Worm (Caenorhabditis elegans) whole organism, young adult: ENCODE measurements around the gene ceh-14.

Source experiments
- B0336.3 ChIP-seq: fragments of 200-800 bp; sonication (Bioruptor generic); IDR thresholded peaks from 2 replicates; pipeline ENCODE4 v1.3.6; 2022; ENCODE audit warnings: missing genetic modification characterization, missing compliant biosample characterization
- F57A8.1 ChIP-seq: fragments of 200-800 bp; sonication (Bioruptor generic); optimal IDR thresholded peaks from 2 replicates; lab custom pipeline; 2018; ENCODE audit warnings: mild to moderate bottlenecking, missing genetic modification characterization, moderate library complexity, missing compliant biosample characterization
- Y67H2A.10 ChIP-seq: fragments of 200-800 bp; sonication (Bioruptor generic); conservative IDR thresholded peaks from 2 replicates; pipeline ENCODE4 v1.3.6; 2022; ENCODE audit warnings: missing genetic modification reagents, missing genetic modification characterization, missing compliant biosample characterization
- Y79H2A.3 ChIP-seq: fragments of 200-800 bp; sonication (Bioruptor generic); conservative IDR thresholded peaks from 2 replicates; pipeline ENCODE4 v1.3.6; 2022; ENCODE audit warnings: missing genetic modification reagents, missing genetic modification characterization, missing compliant biosample characterization
- akir-1 ChIP-seq: fragments of 200-800 bp; sonication (Bioruptor generic); optimal IDR thresholded peaks from 2 replicates; lab custom pipeline; 2018; ENCODE audit warnings: mild to moderate bottlenecking, missing genetic modification characterization, moderate library complexity, missing compliant biosample characterization
- ama-1 ChIP-seq, 3 experiments: fragments of 150-350 bp in 1 of 3; sonication (generic microtip) in 2 of 3; optimal IDR thresholded peaks; 2 replicates each; lab custom pipeline; 2014 to 2018; ENCODE audit warnings: missing biosample characterization in 2 of 3, missing genetic modification characterization in 2 of 3, missing genetic modification reagents in 2 of 3
- atf-7 ChIP-seq: sonication (generic microtip); optimal IDR thresholded peaks from 2 replicates; lab custom pipeline; 2017; ENCODE audit warnings: mild to moderate bottlenecking, missing genetic modification characterization, missing compliant biosample characterization
- cebp-1 ChIP-seq, 2 experiments: fragments of 200-800 bp in 1 of 2; sonication (Bioruptor generic) in 1 of 2; sonication (generic microtip) in 1 of 2; IDR thresholded peaks in 1 of 2; optimal IDR thresholded peaks in 1 of 2; 2 replicates each; pipeline versions ENCODE4 v1.3.6 to Lab custom; 2017 to 2022; ENCODE audit warnings: missing compliant biosample characterization in 2 of 2, missing genetic modification characterization in 2 of 2, mild to moderate bottlenecking in 1 of 2, missing genetic modification reagents in 1 of 2, moderate library complexity in 1 of 2
- ceh-40 ChIP-seq: fragments of 200-800 bp; sonication (Bioruptor generic); IDR thresholded peaks from 2 replicates; pipeline ENCODE4 v1.3.6; 2022; ENCODE audit warnings: missing genetic modification characterization, missing compliant biosample characterization
- ceh-79 ChIP-seq: sonication (generic microtip); optimal IDR thresholded peaks from 2 replicates; lab custom pipeline; 2017; ENCODE audit warnings: mild to moderate bottlenecking, missing genetic modification characterization, missing compliant biosample characterization
- ceh-91 ChIP-seq: fragments of 200-800 bp; sonication (Bioruptor generic); IDR thresholded peaks from 2 replicates; pipeline ENCODE4 v1.3.6; 2022; ENCODE audit warnings: missing genetic modification reagents, missing genetic modification characterization, missing compliant biosample characterization
- dpff-1 ChIP-seq: sonication (generic microtip); optimal IDR thresholded peaks from 2 replicates; lab custom pipeline; 2017; ENCODE audit warnings: mild to moderate bottlenecking, missing genetic modification characterization, missing compliant biosample characterization
- dpl-1 ChIP-seq: fragments of 150-350 bp; optimal IDR thresholded peaks from 2 replicates; lab custom pipeline; 2014; ENCODE audit warnings: missing biosample characterization, missing genetic modification reagents, missing genetic modification characterization
- egl-18 ChIP-seq: fragments of 200-800 bp; sonication (Bioruptor generic); IDR thresholded peaks from 2 replicates; pipeline ENCODE4 v1.3.6; 2022; ENCODE audit warnings: missing genetic modification reagents, missing genetic modification characterization, missing compliant biosample characterization
- egrh-3 ChIP-seq: fragments of 200-800 bp; sonication (Bioruptor generic); IDR thresholded peaks from 2 replicates; pipeline ENCODE4 v1.3.6; 2022; ENCODE audit warnings: missing genetic modification reagents, missing genetic modification characterization, missing compliant biosample characterization
- ets-4 ChIP-seq: fragments of 200-800 bp; sonication (Bioruptor generic); optimal IDR thresholded peaks from 2 replicates; lab custom pipeline; 2018; ENCODE audit warnings: mild to moderate bottlenecking, missing genetic modification characterization, missing compliant biosample characterization
- hrde-1 ChIP-seq: sonication (generic microtip); optimal IDR thresholded peaks from 2 replicates; lab custom pipeline; 2016; ENCODE audit warnings: missing genetic modification characterization, mild to moderate bottlenecking, missing compliant biosample characterization, moderate library complexity, missing genotype, missing genetic modification reagents, borderline replicate concordance
- let-526 ChIP-seq: fragments of 200-800 bp; sonication (Bioruptor generic); IDR thresholded peaks from 2 replicates; pipeline ENCODE4 v1.3.6; 2022; ENCODE audit warnings: missing genetic modification reagents, missing genetic modification characterization, missing compliant biosample characterization
- let-607 ChIP-seq, 2 experiments: fragments of 200-800 bp in 1 of 2; sonication (Bioruptor generic) in 1 of 2; sonication (generic microtip) in 1 of 2; optimal IDR thresholded peaks; 2 replicates each; lab custom pipeline; 2016 to 2018; ENCODE audit warnings: mild to moderate bottlenecking in 2 of 2, missing compliant biosample characterization in 2 of 2, missing genetic modification characterization in 2 of 2, moderate library complexity in 2 of 2, missing genotype in 1 of 2
- lin-35 ChIP-seq, 3 experiments: fragments of 150-350 bp in 2 of 3; sonication (generic microtip) in 1 of 3; optimal IDR thresholded peaks; 2 replicates each; lab custom pipeline; 2014 to 2018; ENCODE audit warnings: missing biosample characterization in 3 of 3, missing genetic modification characterization in 3 of 3, missing genetic modification reagents in 3 of 3
- lir-1 ChIP-seq: fragments of 200-800 bp; sonication (Bioruptor generic); conservative IDR thresholded peaks from 2 replicates; pipeline ENCODE4 v1.3.6; 2022; ENCODE audit warnings: missing genetic modification reagents, missing genetic modification characterization, missing compliant biosample characterization
- madf-6 ChIP-seq: fragments of 200-800 bp; sonication (Bioruptor generic); IDR thresholded peaks from 2 replicates; pipeline ENCODE4 v1.3.6; 2022; ENCODE audit warnings: missing genetic modification reagents, missing genetic modification characterization, missing compliant biosample characterization
- nfyb-1 ChIP-seq: fragments of 200-800 bp; sonication (Bioruptor generic); IDR thresholded peaks from 2 replicates; pipeline ENCODE4 v1.3.6; 2022; ENCODE audit warnings: missing genetic modification reagents, missing genetic modification characterization, missing compliant biosample characterization
- nhr-27 ChIP-seq: fragments of 200-800 bp; sonication (Bioruptor generic); optimal IDR thresholded peaks from 2 replicates; lab custom pipeline; 2018; ENCODE audit warnings: mild to moderate bottlenecking, missing genetic modification characterization, moderate library complexity, missing compliant biosample characterization
- nhr-80 ChIP-seq: sonication (generic microtip); optimal IDR thresholded peaks from 2 replicates; lab custom pipeline; 2016; ENCODE audit warnings: missing genetic modification characterization, missing compliant biosample characterization
- pbrm-1 ChIP-seq: fragments of 200-800 bp; sonication (Bioruptor generic); IDR thresholded peaks from 2 replicates; pipeline ENCODE4 v1.3.6; 2022; ENCODE audit warnings: missing genetic modification reagents, missing genetic modification characterization, missing compliant biosample characterization
- rpc-1 ChIP-seq, 2 experiments: fragments of 150-350 bp in 1 of 2; sonication (generic microtip) in 1 of 2; optimal IDR thresholded peaks; 2 replicates each; lab custom pipeline; 2014 to 2018; ENCODE audit warnings: missing biosample characterization in 1 of 2, missing genetic modification characterization in 1 of 2, missing genetic modification reagents in 1 of 2, missing genotype in 1 of 2
- somi-1 ChIP-seq: fragments of 200-800 bp; sonication (Bioruptor generic); optimal IDR thresholded peaks from 2 replicates; lab custom pipeline; 2018; ENCODE audit warnings: mild to moderate bottlenecking, missing genetic modification characterization, missing compliant biosample characterization
- tbx-9 ChIP-seq: sonication (generic microtip); optimal IDR thresholded peaks from 2 replicates; lab custom pipeline; 2016; ENCODE audit warnings: borderline replicate concordance, missing genetic modification characterization, inconsistent platforms, missing compliant biosample characterization
- unc-130 ChIP-seq: sonication (generic microtip); optimal IDR thresholded peaks from 2 replicates; lab custom pipeline; 2016; ENCODE audit warnings: missing genetic modification reagents, missing genetic modification characterization, missing compliant biosample characterization
- zfh-2 ChIP-seq: fragments of 200-800 bp; sonication (Bioruptor generic); conservative IDR thresholded peaks from 2 replicates; pipeline ENCODE4 v1.3.6; 2022; ENCODE audit warnings: missing genetic modification reagents, missing genetic modification characterization, missing compliant biosample characterization
- ztf-26 ChIP-seq: sonication (generic microtip); optimal IDR thresholded peaks from 2 replicates; lab custom pipeline; 2017; ENCODE audit warnings: missing genetic modification characterization, missing compliant biosample characterization

Gene ceh-14

ce11 chrX:7575939-7576338 is 43.4 kb upstream of the ceh-14 start:
- TF ChIP-seq unc-130 (no peak), lir-1 (GFP tag; lab: Robert Waterston, UW) (no peak), nhr-27 (tag; lab: Kevin White, UChicago) (no peak), cebp-1 (GFP tag; IDR thresholded peaks at IDR 0.05; lab: Robert Waterston, UW) (no peak), cebp-1 (tag; optimal IDR thresholded peaks at IDR 0.05; lab: Kevin White, UChicago) (peak; percentile 22), pbrm-1 (GFP tag; lab: Robert Waterston, UW) (no peak), Y79H2A.3 (GFP tag; lab: Robert Waterston, UW) (no peak), somi-1 (GFP tag; lab: Kevin White, UChicago) (no peak), ztf-26 (tag; lab: Kevin White, UChicago) (no peak), egl-18 (GFP tag; lab: Robert Waterston, UW) (no peak), atf-7 (tag; lab: Kevin White, UChicago) (no peak), ets-4 (GFP tag; lab: Kevin White, UChicago) (peak; percentile 24), hrde-1 (tag; lab: Kevin White, UChicago) (no peak), let-607 (tag; optimal IDR thresholded peaks at IDR 0.05; lab: Kevin White, UChicago) (peak in 1 of 2 experiments; percentile 23), egrh-3 (no peak), nhr-80 (tag; lab: Kevin White, UChicago) (peak; percentile 94), B0336.3 (GFP tag; lab: Robert Waterston, UW) (no peak), akir-1 (GFP tag; lab: Kevin White, UChicago) (no peak), let-526 (GFP tag; lab: Robert Waterston, UW) (no peak), rpc-1 (optimal IDR thresholded peaks at IDR 0.05; lab: Kevin White, UChicago) (no peak), rpc-1 (tag; optimal IDR thresholded peaks at IDR 0.05; lab: Kevin White, UChicago) (no peak), Y67H2A.10 (GFP tag; lab: Robert Waterston, UW) (no peak), dpl-1 (GFP tag; lab: Kevin White, UChicago) (no peak)

- TF ChIP-seq zfh-2 (peak; percentile 49; the same call in 1 of the 2 replicates), ama-1 (optimal IDR thresholded peaks at IDR 0.05; lab: Kevin White, UChicago) (no peak), ama-1 (GFP tag; optimal IDR thresholded peaks at IDR 0.05; lab: Kevin White, UChicago) (no peak), tbx-9 (no peak)
These were observed 41.1 kb upstream of the ceh-14 start for ce11 chrX:7573629-7574028.

ce11 chrX:7573572-7573628 is 40.9 kb upstream of the ceh-14 start, which contains the start of the genes unc-98 and F08C6.18:
unc-98 (minus strand) TSS chrX:7573619.
F08C6.18 (minus strand) TSS chrX:7573628.
- no peak for TF ChIP-seq lin-35 (GFP tag; optimal IDR thresholded peaks at IDR 0.05; lab: Kevin White, UChicago)
- TF ChIP-seq dpff-1 (tag; lab: Kevin White, UChicago): no peak
- TF ChIP-seq Y79H2A.3 (GFP tag; lab: Robert Waterston, UW): no peak
- TF ChIP-seq ceh-79: no peak

ce11 chrX:7573172-7573571 is 40.6 kb upstream of the ceh-14 start:
- TF ChIP-seq cebp-1 (GFP tag; IDR thresholded peaks at IDR 0.05; lab: Robert Waterston, UW) (no peak), cebp-1 (tag; optimal IDR thresholded peaks at IDR 0.05; lab: Kevin White, UChicago) (peak; percentile 75), madf-6 (GFP tag; lab: Robert Waterston, UW) (no peak), ceh-91 (no peak)

ce11 chrX:7572057-7572456 is 39.5 kb upstream of the ceh-14 start, which contains the start of gene pcyt-1:
pcyt-1 (plus strand) TSS chrX:7572357.
- TF ChIP-seq nfyb-1 (GFP tag; lab: Robert Waterston, UW) (no peak), ceh-40 (no peak), F57A8.1 (GFP tag; lab: Kevin White, UChicago) (no peak)
- TF ChIP-seq, all 124 proteins: peak for 0
